Worm (Caenorhabditis elegans): Measurements from ENCODE around the gene npax-3.

DNA sequence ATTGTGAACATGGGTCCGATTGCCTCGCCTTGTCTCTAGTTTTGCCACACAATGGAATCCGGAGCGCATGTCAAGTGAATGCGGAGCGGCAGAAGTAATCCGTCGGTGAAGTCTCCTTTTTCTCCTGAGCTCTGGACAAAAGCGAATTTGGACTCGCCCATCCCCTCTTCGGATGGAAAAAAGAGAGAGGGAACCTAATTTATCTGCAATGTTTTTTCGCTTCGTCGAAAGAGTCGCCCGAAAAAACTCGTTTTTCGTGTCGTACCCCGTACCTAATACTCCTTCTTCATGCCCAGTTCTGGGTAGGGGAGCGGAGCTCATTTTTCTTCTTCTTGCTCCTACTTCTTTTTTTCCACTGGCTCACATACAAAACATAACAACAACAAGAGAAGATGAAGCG lies 42.2 kb upstream of the npax-3 start:
- no peak for TF ChIP-seq ref-1 (GFP tag; conservative IDR thresholded peaks at IDR 0.05)
- TF ChIP-seq klf-2 (GFP tag; conservative IDR thresholded peaks at IDR 0.05) = no peak
- TF ChIP-seq ztf-29 (GFP tag; IDR thresholded peaks at IDR 0.05) = no peak
- no peak for TF ChIP-seq cog-1 (tag; optimal IDR thresholded peaks at IDR 0.05)
- 0 out of 2 replicates have a peak, but pooled peaks have one; percentile 4 for TF ChIP-seq flt-1 (GFP tag; IDR thresholded peaks at IDR 0.05)
- TF ChIP-seq T22C8.4 (GFP tag; IDR thresholded peaks at IDR 0.05) = no peak
